Fruit fly (Drosophila melanogaster): ENCODE measurements around the gene Cep135.

The Cep135 gene

dm6 chr3L:15140268-15140957 is 23.9 kb downstream of the Cep135 start:
- TF ChIP-seq ttk (optimal IDR thresholded peaks at IDR 0.05) (no peak), h (optimal IDR thresholded peaks at IDR 0.05) (no peak), Sin3A (optimal IDR thresholded peaks at IDR 0.05) (no peak), psq (optimal IDR thresholded peaks at IDR 0.05) (no peak), Myc (optimal IDR thresholded peaks at IDR 0.05) (no peak), insv (optimal IDR thresholded peaks at IDR 0.05) (no peak)

DNA sequence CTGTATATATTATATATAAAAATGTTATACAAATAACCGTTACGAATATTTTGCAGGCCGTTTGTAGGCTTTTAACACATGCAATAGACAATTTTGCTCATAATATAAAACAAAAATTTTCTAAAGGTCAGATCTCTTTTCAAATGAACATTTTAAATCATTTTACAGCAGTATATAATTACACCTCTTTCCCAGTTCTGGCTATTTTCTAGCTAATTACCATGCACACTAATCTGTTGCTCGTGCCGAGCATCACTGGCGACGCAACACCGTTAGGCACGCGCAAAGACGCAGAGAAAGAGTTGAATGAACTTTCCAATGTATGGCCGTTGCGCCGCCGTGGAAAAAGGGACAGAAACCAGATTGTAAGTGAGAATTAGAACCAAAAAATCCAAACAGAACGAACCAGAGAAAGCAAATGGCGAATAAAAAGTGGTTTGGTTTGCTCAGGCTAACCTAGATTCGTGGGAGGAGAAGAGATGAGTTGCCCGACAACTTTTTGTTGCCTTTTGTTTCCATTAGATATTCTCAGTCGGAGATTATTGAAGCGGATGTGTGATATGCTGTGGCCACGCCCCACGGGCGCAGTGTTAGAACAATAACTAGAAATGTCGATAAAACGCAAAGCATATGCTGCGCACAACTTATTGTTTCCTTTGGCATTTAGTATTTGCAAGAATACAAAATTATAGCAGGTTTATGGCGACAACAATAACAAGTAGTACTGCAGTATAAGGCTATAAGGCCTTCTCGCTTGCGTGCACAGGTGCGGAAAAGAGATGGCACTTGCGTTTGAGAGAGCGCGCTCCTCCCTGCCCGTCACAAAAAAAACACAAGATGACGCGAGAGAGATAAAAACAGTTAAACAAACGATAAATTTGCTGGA is 24.8 kb downstream of the Cep135 start:
- TF ChIP-seq h (optimal IDR thresholded peaks at IDR 0.05) (no peak), ttk (optimal IDR thresholded peaks at IDR 0.05) (no peak), Sin3A (optimal IDR thresholded peaks at IDR 0.05) (no peak), Myc (optimal IDR thresholded peaks at IDR 0.05) (no peak), insv (optimal IDR thresholded peaks at IDR 0.05) (no peak), psq (optimal IDR thresholded peaks at IDR 0.05) (no peak)

DNA sequence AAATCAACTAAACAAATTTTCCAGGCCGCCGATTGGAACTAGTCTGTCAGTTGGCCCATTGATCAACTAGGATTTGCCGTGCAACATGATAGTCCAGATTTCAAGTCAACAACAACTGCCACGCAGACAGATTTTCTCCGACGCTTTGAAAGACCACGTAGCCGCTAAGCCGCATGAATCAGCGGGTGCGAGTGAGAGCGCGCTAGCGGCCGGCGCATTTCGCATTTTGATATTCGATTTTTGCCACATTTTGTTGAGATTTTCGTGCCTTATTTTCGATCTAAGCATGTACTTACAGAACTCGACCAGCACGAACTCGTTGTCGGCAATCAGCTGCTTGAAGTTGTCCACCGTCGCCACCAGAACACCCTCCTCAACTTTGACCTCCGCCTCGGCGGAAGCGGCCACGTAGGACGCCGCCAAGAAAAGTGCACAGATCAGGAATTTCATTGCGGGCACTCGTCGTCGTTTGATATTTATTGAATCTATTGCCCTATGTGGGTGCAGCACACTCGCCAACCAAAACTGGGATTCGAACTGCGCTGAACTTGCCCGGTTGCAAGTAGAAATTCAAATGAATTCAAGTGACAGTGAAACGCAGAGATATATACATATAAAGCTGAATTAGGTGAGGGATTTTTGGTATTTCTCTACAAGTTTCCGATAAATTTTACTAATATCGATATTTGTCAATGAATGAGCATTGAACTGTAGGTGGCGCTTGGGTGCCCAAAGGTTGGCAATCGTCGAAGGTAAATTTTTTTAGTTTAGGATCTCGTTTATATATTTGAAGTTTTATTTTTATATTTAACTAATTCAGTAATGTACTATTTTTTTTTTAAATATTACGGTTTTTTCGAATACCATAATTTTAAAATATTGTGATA is 25.7 kb downstream of the Cep135 start, which contains the start of gene Pdi:
TSS of gene Pdi (minus strand) at position 837 of the 887 bp plus-strand sequence.
- no peak for TF ChIP-seq insv (optimal IDR thresholded peaks at IDR 0.05)
- no peak for TF ChIP-seq Myc (optimal IDR thresholded peaks at IDR 0.05)
- no peak for TF ChIP-seq h (optimal IDR thresholded peaks at IDR 0.05)
- no peak for TF ChIP-seq ttk (optimal IDR thresholded peaks at IDR 0.05)

- TF ChIP-seq Myc (optimal IDR thresholded peaks at IDR 0.05) (no peak), Sin3A (optimal IDR thresholded peaks at IDR 0.05) (no peak), insv (optimal IDR thresholded peaks at IDR 0.05) (no peak), h (optimal IDR thresholded peaks at IDR 0.05) (no peak), psq (optimal IDR thresholded peaks at IDR 0.05) (no peak), ttk (optimal IDR thresholded peaks at IDR 0.05) (no peak)
Measured at dm6 chr3L:15143108-15143507, 26.6 kb downstream of the Cep135 start.

DNA sequence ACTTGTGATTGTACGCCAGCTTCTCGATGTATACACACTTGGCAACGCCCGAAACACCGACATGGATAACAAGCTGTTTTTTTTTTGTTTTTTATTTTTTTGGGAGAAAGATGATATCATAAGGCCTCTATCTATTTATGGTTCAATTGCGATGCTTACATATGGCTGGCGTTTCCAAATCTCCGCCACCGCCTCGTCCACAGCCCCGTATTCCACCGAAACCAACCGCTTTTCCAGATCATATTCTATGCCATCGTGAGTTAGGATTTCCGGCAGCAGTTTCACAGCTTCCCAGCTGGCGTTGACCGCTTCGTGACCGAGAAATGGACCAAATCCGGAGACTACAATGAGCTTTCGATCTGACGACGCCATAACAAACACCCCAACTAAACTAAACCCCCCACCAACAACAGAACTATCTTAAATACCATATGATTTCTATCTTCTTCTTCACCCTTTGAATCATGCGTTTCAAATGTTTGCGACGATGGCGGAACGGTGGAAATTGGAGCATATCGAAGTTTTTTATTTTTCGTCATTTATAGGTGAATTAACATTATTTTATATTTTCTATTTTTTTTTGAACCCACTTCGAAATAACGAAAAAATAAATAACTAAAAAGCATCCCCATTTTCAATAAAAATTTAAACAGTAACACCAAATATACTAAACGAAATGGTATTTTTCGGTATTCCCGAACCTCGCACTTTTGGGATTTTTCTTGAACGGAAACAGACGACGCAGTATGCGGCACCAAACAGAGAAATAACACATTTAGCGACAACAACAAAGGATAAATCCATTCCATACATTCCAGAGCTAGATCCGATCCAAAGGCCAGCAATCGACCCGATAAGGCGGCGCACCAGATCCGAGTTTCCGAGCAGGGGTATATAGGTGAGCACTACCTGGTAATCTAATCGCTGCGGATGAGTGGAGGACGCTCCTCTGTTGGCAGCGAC is 27.4 kb downstream of the Cep135 start, which contains the start of the genes CG32147 and Pex3:
TSS of gene CG32147 (minus strand) at position 422 of the 963 bp plus-strand sequence.
TSS of gene Pex3 (plus strand) at position 718 of the 963 bp plus-strand sequence.
- no peak for TF ChIP-seq Sin3A (optimal IDR thresholded peaks at IDR 0.05)
- TF ChIP-seq ttk (optimal IDR thresholded peaks at IDR 0.05) = no peak
- no peak for TF ChIP-seq Myc (optimal IDR thresholded peaks at IDR 0.05)
- TF ChIP-seq h (optimal IDR thresholded peaks at IDR 0.05) = no peak
- TF ChIP-seq psq (optimal IDR thresholded peaks at IDR 0.05) = no peak
- TF ChIP-seq insv (optimal IDR thresholded peaks at IDR 0.05) = no peak

dm6 chr3L:15146643-15147187 is 30.2 kb downstream of the Cep135 start, which contains the start of gene FucTA:
FucTA (plus strand) TSS chr3L:15147137.
- no peak for TF ChIP-seq Sin3A (optimal IDR thresholded peaks at IDR 0.05)
- no peak for TF ChIP-seq psq (optimal IDR thresholded peaks at IDR 0.05)
- no peak for TF ChIP-seq Myc (optimal IDR thresholded peaks at IDR 0.05)
- no peak for TF ChIP-seq insv (optimal IDR thresholded peaks at IDR 0.05)
- no peak for TF ChIP-seq ttk (optimal IDR thresholded peaks at IDR 0.05)
- no peak for TF ChIP-seq h (optimal IDR thresholded peaks at IDR 0.05)

dm6 chr3L:15150028-15150427 is 33.5 kb downstream of the Cep135 start:
- TF ChIP-seq psq (optimal IDR thresholded peaks at IDR 0.05) (no peak), Sin3A (optimal IDR thresholded peaks at IDR 0.05) (no peak), Myc (optimal IDR thresholded peaks at IDR 0.05) (no peak), ttk (optimal IDR thresholded peaks at IDR 0.05) (no peak), h (optimal IDR thresholded peaks at IDR 0.05) (no peak), insv (optimal IDR thresholded peaks at IDR 0.05) (no peak)

- TF ChIP-seq psq (optimal IDR thresholded peaks at IDR 0.05) (no peak), ttk (optimal IDR thresholded peaks at IDR 0.05) (no peak), insv (optimal IDR thresholded peaks at IDR 0.05) (no peak)
Measured at dm6 chr3L:15158330-15159114, 42.0 kb downstream of the Cep135 start, which contains the start of the genes Msh6 and Prp31. Msh6 (minus strand) TSS chr3L:15158562. Prp31 (plus strand) TSS chr3L:15159100.

- no peak for TF ChIP-seq ttk (optimal IDR thresholded peaks at IDR 0.05)
- no peak for TF ChIP-seq psq (optimal IDR thresholded peaks at IDR 0.05)
- no peak for TF ChIP-seq insv (optimal IDR thresholded peaks at IDR 0.05)
- no peak for TF ChIP-seq h (optimal IDR thresholded peaks at IDR 0.05)
- no peak for TF ChIP-seq Myc (optimal IDR thresholded peaks at IDR 0.05)
- no peak for TF ChIP-seq Sin3A (optimal IDR thresholded peaks at IDR 0.05)
Measured at dm6 chr3L:15161549-15161948, 45.0 kb downstream of the Cep135 start, which contains the start of gene CG6878. CG6878 (plus strand) TSS chr3L:15161817.
